Worm (Caenorhabditis elegans): ENCODE data around the gene str-255.

ce11 chrV:2187864-2188345 lies 24.3 kb upstream of the str-255 start, which contains the start of gene Y5H2B.3:
- TF ChIP-seq syd-9 (tag; optimal IDR thresholded peaks at IDR 0.05) (no peak), elt-2 (tag; optimal IDR thresholded peaks at IDR 0.05) (no peak), pag-3 (tag; optimal IDR thresholded peaks at IDR 0.05; ENCODE audit: borderline replicate concordance) (no peak), ceh-14 (tag; optimal IDR thresholded peaks at IDR 0.05) (no peak), unc-55 (GFP tag; optimal IDR thresholded peaks at IDR 0.05) (no peak), pha-2 (tag; optimal IDR thresholded peaks at IDR 0.05) (no peak)
